Worm (Caenorhabditis elegans) whole organism, L4 larva: ENCODE results near the gene C26B9.6.

Source experiments
- ama-1 ChIP-seq: fragments of 150-350 bp; optimal IDR thresholded peaks from 2 replicates; lab custom pipeline; 2014; ENCODE audit warnings: inconsistent platforms, mixed read lengths
- gei-8 ChIP-seq: fragments of 200-800 bp; sonication (Bioruptor generic); optimal IDR thresholded peaks from 2 replicates; lab custom pipeline; 2018; ENCODE audit warnings: mild to moderate bottlenecking, missing genetic modification characterization, missing compliant biosample characterization
- pqm-1 ChIP-seq: sonication (generic microtip); optimal IDR thresholded peaks from 2 replicates; lab custom pipeline; 2017; ENCODE audit warnings: missing biosample characterization, missing genetic modification characterization
- unc-130 ChIP-seq: sonication (generic microtip); optimal IDR thresholded peaks from 2 replicates; lab custom pipeline; 2016; ENCODE audit warnings: missing genetic modification reagents, missing genetic modification characterization, missing compliant biosample characterization
- unc-62 ChIP-seq, 3 experiments: fragments of 150-350 bp in 1 of 3; sonication (generic microtip); optimal IDR thresholded peaks in 2 of 3; peaks in 1 of 3; 1 replicate in 1 of 3; 2 replicates in 2 of 3; lab custom pipeline; 2014 to 2017; ENCODE audit warnings: missing biosample characterization in 3 of 3, missing genetic modification characterization in 3 of 3, missing genetic modification reagents in 3 of 3, missing genotype in 1 of 3

DNA sequence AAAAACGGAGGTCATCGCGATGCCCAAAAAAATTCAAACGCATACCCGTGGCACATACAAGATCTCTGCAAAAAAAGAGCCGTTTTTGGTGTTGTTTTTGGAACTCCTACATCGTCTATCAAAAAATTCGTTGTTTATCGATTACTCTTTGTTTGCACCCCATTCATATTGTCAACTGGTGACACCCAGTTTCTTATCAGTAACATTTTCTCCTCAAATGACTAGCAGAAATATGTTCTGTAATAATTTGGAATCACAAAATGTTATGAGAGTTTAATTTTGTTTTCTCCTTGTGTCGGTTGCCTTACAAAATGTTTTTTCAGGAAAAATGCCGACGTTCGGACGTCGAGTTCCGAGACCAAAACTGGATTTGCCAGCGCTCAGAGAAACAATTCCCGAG lies 39.5 kb upstream of the C26B9.6 start, which contains the start of gene sek-4:
- TF ChIP-seq unc-62 (GFP tag; optimal IDR thresholded peaks at IDR 0.05 in 1 of 2; lab: Kevin White, UChicago) (no peak), unc-62 (tag; optimal IDR thresholded peaks at IDR 0.05; lab: Kevin White, UChicago) (no peak), gei-8 (GFP tag; lab: Kevin White, UChicago) (no peak), pqm-1 (peak; percentile 52), unc-130 (GFP tag; lab: Kevin White, UChicago) (no peak), ama-1 (lab: Kevin White, UChicago) (no peak)
